Worm (Caenorhabditis elegans) whole organism, young adult: ENCODE measurements around the gene CD4.8.

Experiments
- B0261.1 ChIP-seq: sonication (generic microtip); optimal IDR thresholded peaks from 2 replicates; lab custom pipeline; 2016; ENCODE audit warnings: mild to moderate bottlenecking, missing genetic modification characterization, moderate library complexity, missing compliant biosample characterization
- C06A6.2 ChIP-seq: fragments of 200-800 bp; sonication (Bioruptor generic); conservative IDR thresholded peaks from 2 replicates; pipeline ENCODE4 v1.3.6; 2022; ENCODE audit warnings: missing genetic modification characterization, missing compliant biosample characterization
- C17E4.6 ChIP-seq: fragments of 200-800 bp; sonication (Bioruptor generic); IDR thresholded peaks from 2 replicates; pipeline ENCODE4 v1.3.6; 2022; ENCODE audit warnings: missing genetic modification reagents, missing genetic modification characterization, missing compliant biosample characterization
- D2030.7 ChIP-seq: fragments of 200-800 bp; sonication (Bioruptor generic); IDR thresholded peaks from 2 replicates; pipeline ENCODE4 v1.3.6; 2022; ENCODE audit warnings: missing genetic modification reagents, missing genetic modification characterization, missing compliant biosample characterization
- F10E7.11 ChIP-seq: sonication (generic microtip); optimal IDR thresholded peaks from 2 replicates; lab custom pipeline; 2017; ENCODE audit warnings: mild to moderate bottlenecking, missing genetic modification characterization, moderate library complexity, missing compliant biosample characterization
- F57C9.4 ChIP-seq: sonication (generic microtip); optimal IDR thresholded peaks from 2 replicates; lab custom pipeline; 2017; ENCODE audit warnings: mild to moderate bottlenecking, missing genetic modification characterization, missing compliant biosample characterization
- K11D2.4 ChIP-seq: fragments of 200-800 bp; sonication (Bioruptor generic); IDR thresholded peaks from 2 replicates; pipeline ENCODE4 v1.3.6; 2022; ENCODE audit warnings: missing genetic modification reagents, missing genetic modification characterization, missing compliant biosample characterization
- T07F8.4 ChIP-seq: sonication (generic microtip); optimal IDR thresholded peaks from 2 replicates; lab custom pipeline; 2016; ENCODE audit warnings: mild to moderate bottlenecking, missing genetic modification characterization, moderate library complexity, missing compliant biosample characterization
- Y56A3A.18 ChIP-seq: fragments of 200-800 bp; sonication (Bioruptor generic); IDR thresholded peaks from 2 replicates; pipeline ENCODE4 v1.3.6; 2022; ENCODE audit warnings: missing genetic modification reagents, missing genetic modification characterization, missing compliant biosample characterization
- Y79H2A.3 ChIP-seq: fragments of 200-800 bp; sonication (Bioruptor generic); conservative IDR thresholded peaks from 2 replicates; pipeline ENCODE4 v1.3.6; 2022; ENCODE audit warnings: missing genetic modification reagents, missing genetic modification characterization, missing compliant biosample characterization
- Y95B8A.8 ChIP-seq: fragments of 200-800 bp; sonication (Bioruptor generic); IDR thresholded peaks from 2 replicates; pipeline ENCODE4 v1.3.6; 2022; ENCODE audit warnings: missing genetic modification reagents, missing genetic modification characterization, missing compliant biosample characterization
- ZK185.1 ChIP-seq: sonication (generic microtip); optimal IDR thresholded peaks from 2 replicates; lab custom pipeline; 2016; ENCODE audit warnings: mild to moderate bottlenecking, missing genetic modification characterization, missing compliant biosample characterization; ENCODE audit not compliant: poor library complexity, severe bottlenecking
- akir-1 ChIP-seq: fragments of 200-800 bp; sonication (Bioruptor generic); optimal IDR thresholded peaks from 2 replicates; lab custom pipeline; 2018; ENCODE audit warnings: mild to moderate bottlenecking, missing genetic modification characterization, moderate library complexity, missing compliant biosample characterization
- aptf-2 ChIP-seq: fragments of 200-800 bp; sonication (Bioruptor generic); conservative IDR thresholded peaks from 2 replicates; pipeline ENCODE4 v1.3.6; 2022; ENCODE audit warnings: missing genetic modification reagents, missing genetic modification characterization, missing compliant biosample characterization
- aptf-3 ChIP-seq: fragments of 200-800 bp; sonication (Bioruptor generic); IDR thresholded peaks from 2 replicates; pipeline ENCODE4 v1.3.6; 2022; ENCODE audit warnings: missing genetic modification characterization, missing compliant biosample characterization
- atf-7 ChIP-seq: sonication (generic microtip); optimal IDR thresholded peaks from 2 replicates; lab custom pipeline; 2017; ENCODE audit warnings: mild to moderate bottlenecking, missing genetic modification characterization, missing compliant biosample characterization
- attf-5 ChIP-seq: fragments of 200-800 bp; sonication (Bioruptor generic); optimal IDR thresholded peaks from 2 replicates; lab custom pipeline; 2018; ENCODE audit warnings: mild to moderate bottlenecking, missing genetic modification characterization, missing compliant biosample characterization
- bed-2 ChIP-seq: fragments of 200-800 bp; sonication (Bioruptor generic); IDR thresholded peaks from 2 replicates; pipeline ENCODE4 v1.3.6; 2022; ENCODE audit warnings: missing genetic modification reagents, missing genetic modification characterization, missing compliant biosample characterization
- ccch-3 ChIP-seq: fragments of 200-800 bp; sonication (Bioruptor generic); optimal IDR thresholded peaks from 2 replicates; lab custom pipeline; 2018; ENCODE audit warnings: mild to moderate bottlenecking, missing genetic modification characterization, missing compliant biosample characterization
- cebp-1 ChIP-seq, 2 experiments: fragments of 200-800 bp in 1 of 2; sonication (Bioruptor generic) in 1 of 2; sonication (generic microtip) in 1 of 2; IDR thresholded peaks in 1 of 2; optimal IDR thresholded peaks in 1 of 2; 2 replicates each; pipeline versions ENCODE4 v1.3.6 to Lab custom; 2017 to 2022; ENCODE audit warnings: missing compliant biosample characterization in 2 of 2, missing genetic modification characterization in 2 of 2, mild to moderate bottlenecking in 1 of 2, missing genetic modification reagents in 1 of 2, moderate library complexity in 1 of 2
- chd-7 ChIP-seq: sonication (generic microtip); optimal IDR thresholded peaks from 2 replicates; lab custom pipeline; 2016; ENCODE audit warnings: mild to moderate bottlenecking, missing genetic modification characterization, moderate library complexity, missing compliant biosample characterization
- dox-1 ChIP-seq: fragments of 200-800 bp; sonication (Bioruptor generic); IDR thresholded peaks from 2 replicates; pipeline ENCODE4 v1.3.6; 2022; ENCODE audit warnings: missing genetic modification reagents, missing genetic modification characterization, missing compliant biosample characterization
- dpff-1 ChIP-seq: sonication (generic microtip); optimal IDR thresholded peaks from 2 replicates; lab custom pipeline; 2017; ENCODE audit warnings: mild to moderate bottlenecking, missing genetic modification characterization, missing compliant biosample characterization
- dpl-1 ChIP-seq: fragments of 150-350 bp; optimal IDR thresholded peaks from 2 replicates; lab custom pipeline; 2014; ENCODE audit warnings: missing biosample characterization, missing genetic modification reagents, missing genetic modification characterization
- efl-1 ChIP-seq: fragments of 150-350 bp; optimal IDR thresholded peaks from 2 replicates; lab custom pipeline; 2014; ENCODE audit warnings: missing biosample characterization, missing genetic modification reagents, missing genetic modification characterization
- egl-44 ChIP-seq: fragments of 200-800 bp; sonication (Bioruptor generic); IDR thresholded peaks from 2 replicates; pipeline ENCODE4 v1.3.6; 2022; ENCODE audit warnings: missing genetic modification reagents, missing genetic modification characterization, missing compliant biosample characterization
- hlh-26 ChIP-seq: fragments of 200-800 bp; sonication (Bioruptor generic); conservative IDR thresholded peaks from 2 replicates; pipeline ENCODE4 v1.3.6; 2022; ENCODE audit warnings: missing genetic modification reagents, missing genetic modification characterization, missing compliant biosample characterization
- hmg-1.2 ChIP-seq: fragments of 200-800 bp; sonication (Bioruptor generic); IDR thresholded peaks from 2 replicates; pipeline ENCODE4 v1.3.6; 2022; ENCODE audit warnings: missing genetic modification reagents, missing genetic modification characterization, missing compliant biosample characterization
- hsf-1 ChIP-seq: fragments of 200-800 bp; sonication (Bioruptor generic); IDR thresholded peaks from 2 replicates; pipeline ENCODE4 v1.3.6; 2022; ENCODE audit warnings: missing genetic modification reagents, missing genetic modification characterization, missing compliant biosample characterization
- lag-1 ChIP-seq: fragments of 200-800 bp; sonication (Bioruptor generic); IDR thresholded peaks from 2 replicates; pipeline ENCODE4 v1.3.6; 2022; ENCODE audit warnings: missing genetic modification reagents, missing genetic modification characterization, missing compliant biosample characterization
- lin-26 ChIP-seq: fragments of 200-800 bp; sonication (Bioruptor generic); IDR thresholded peaks from 2 replicates; pipeline ENCODE4 v1.3.6; 2022; ENCODE audit warnings: missing genetic modification reagents, missing genetic modification characterization, missing compliant biosample characterization
- lin-40 ChIP-seq: sonication (generic microtip); optimal IDR thresholded peaks from 2 replicates; lab custom pipeline; 2016; ENCODE audit warnings: missing genetic modification characterization, mild to moderate bottlenecking, missing compliant biosample characterization, missing genotype, missing genetic modification reagents
- lin-54 ChIP-seq: fragments of 200-800 bp; sonication (Bioruptor generic); optimal IDR thresholded peaks from 2 replicates; lab custom pipeline; 2018; ENCODE audit warnings: mild to moderate bottlenecking, missing genetic modification characterization, missing compliant biosample characterization
- madf-3 ChIP-seq: fragments of 200-800 bp; sonication (Bioruptor generic); IDR thresholded peaks from 2 replicates; pipeline ENCODE4 v1.3.6; 2022; ENCODE audit warnings: missing genetic modification reagents, missing genetic modification characterization, missing compliant biosample characterization
- madf-6 ChIP-seq: fragments of 200-800 bp; sonication (Bioruptor generic); IDR thresholded peaks from 2 replicates; pipeline ENCODE4 v1.3.6; 2022; ENCODE audit warnings: missing genetic modification reagents, missing genetic modification characterization, missing compliant biosample characterization
- mel-28 ChIP-seq: sonication (generic microtip); optimal IDR thresholded peaks from 2 replicates; lab custom pipeline; 2016; ENCODE audit warnings: borderline replicate concordance, mild to moderate bottlenecking, missing genetic modification characterization, missing compliant biosample characterization
- nhr-179 ChIP-seq: sonication (generic microtip); optimal IDR thresholded peaks from 2 replicates; lab custom pipeline; 2016; ENCODE audit warnings: mild to moderate bottlenecking, missing genetic modification characterization, missing compliant biosample characterization
- rcor-1 ChIP-seq: fragments of 200-800 bp; sonication (Bioruptor generic); IDR thresholded peaks from 2 replicates; pipeline ENCODE4 v1.3.6; 2022; ENCODE audit warnings: missing genetic modification reagents, missing genetic modification characterization, missing compliant biosample characterization
- rpc-1 ChIP-seq, 2 experiments: fragments of 150-350 bp in 1 of 2; sonication (generic microtip) in 1 of 2; optimal IDR thresholded peaks; 2 replicates each; lab custom pipeline; 2014 to 2018; ENCODE audit warnings: missing biosample characterization in 1 of 2, missing genetic modification characterization in 1 of 2, missing genetic modification reagents in 1 of 2, missing genotype in 1 of 2
- snpc-4 ChIP-seq, 5 experiments: fragments of 150-350 bp in 1 of 5; sonication (generic microtip) in 4 of 5; optimal IDR thresholded peaks; 2 replicates each; lab custom pipeline; 2014 to 2018; ENCODE audit warnings: missing genetic modification characterization in 5 of 5, missing biosample characterization in 3 of 5, antibody characterized with exemption in 2 of 5, mild to moderate bottlenecking in 2 of 5, missing compliant biosample characterization in 2 of 5, missing genotype in 2 of 5, moderate library complexity in 2 of 5, missing genetic modification reagents in 1 of 5
- tbp1 ChIP-seq: fragments of 200-800 bp; sonication (Bioruptor generic); optimal IDR thresholded peaks from 2 replicates; lab custom pipeline; 2018; ENCODE audit warnings: mild to moderate bottlenecking, missing genetic modification characterization, missing compliant biosample characterization
- zfh-2 ChIP-seq: fragments of 200-800 bp; sonication (Bioruptor generic); conservative IDR thresholded peaks from 2 replicates; pipeline ENCODE4 v1.3.6; 2022; ENCODE audit warnings: missing genetic modification reagents, missing genetic modification characterization, missing compliant biosample characterization
- ztf-18 ChIP-seq: sonication (generic microtip); optimal IDR thresholded peaks from 2 replicates; lab custom pipeline; 2016; ENCODE audit warnings: missing genotype, mild to moderate bottlenecking, missing genetic modification characterization, missing compliant biosample characterization
- ztf-22 ChIP-seq: fragments of 200-800 bp; sonication (Bioruptor generic); optimal IDR thresholded peaks from 2 replicates; lab custom pipeline; 2018; ENCODE audit warnings: mild to moderate bottlenecking, missing genetic modification characterization, moderate library complexity, missing compliant biosample characterization
- ztf-25 ChIP-seq: fragments of 200-800 bp; sonication (Bioruptor generic); IDR thresholded peaks from 2 replicates; pipeline ENCODE4 v1.3.6; 2022; ENCODE audit warnings: missing genetic modification reagents, missing genetic modification characterization, missing compliant biosample characterization
- ztf-26 ChIP-seq: sonication (generic microtip); optimal IDR thresholded peaks from 2 replicates; lab custom pipeline; 2017; ENCODE audit warnings: missing genetic modification characterization, missing compliant biosample characterization

CD4.8 gene

ce11 chrV:5587955-5588354 is 13.2 kb downstream of the CD4.8 start (continued):
- TF ChIP-seq ZK185.1 = peak; percentile 13
- TF ChIP-seq tbp1 (GFP tag; lab: Kevin White, UChicago) = peak; percentile 81
- TF ChIP-seq dpl-1 (GFP tag; lab: Kevin White, UChicago) = no peak
- TF ChIP-seq bed-2 (GFP tag; lab: Robert Waterston, UW) = 0 out of 2 replicates have a peak, but pooled peaks have one; percentile 25
- TF ChIP-seq egl-44 (GFP tag; lab: Robert Waterston, UW) = peak; percentile 72; the same call in 1 of the 2 replicates
- no peak for TF ChIP-seq F10E7.11 (tag; lab: Kevin White, UChicago)
- TF ChIP-seq T07F8.4 = no peak
- TF ChIP-seq dpff-1 (tag; lab: Kevin White, UChicago) = no peak
- peak; percentile 12 for TF ChIP-seq lin-54 (GFP tag; lab: Kevin White, UChicago)
- TF ChIP-seq ccch-3 (GFP tag; lab: Kevin White, UChicago) = no peak
- no peak for TF ChIP-seq lag-1 (GFP tag; lab: Robert Waterston, UW)
- TF ChIP-seq atf-7 = no peak
- TF ChIP-seq zfh-2 (GFP tag; lab: Robert Waterston, UW) = no peak
- no peak for TF ChIP-seq C17E4.6 (GFP tag; lab: Robert Waterston, UW)
- TF ChIP-seq hlh-26 (GFP tag; lab: Robert Waterston, UW) = no peak
- TF ChIP-seq hsf-1 (GFP tag; lab: Robert Waterston, UW) = 0 out of 2 replicates have a peak, but pooled peaks have one; percentile 11
- TF ChIP-seq Y79H2A.3 = no peak
- TF ChIP-seq madf-3 (GFP tag; lab: Robert Waterston, UW) = 0 out of 2 replicates have a peak, but pooled peaks have one; percentile 43
- peak; percentile 54 for TF ChIP-seq rpc-1 (optimal IDR thresholded peaks at IDR 0.05; lab: Kevin White, UChicago)
- TF ChIP-seq rpc-1 (tag; optimal IDR thresholded peaks at IDR 0.05; lab: Kevin White, UChicago) = peak; percentile 75
- peak; percentile 63 for TF ChIP-seq rcor-1 (GFP tag; lab: Robert Waterston, UW)
- no peak for TF ChIP-seq efl-1 (GFP tag; lab: Kevin White, UChicago)
- 0 out of 2 replicates have a peak, but pooled peaks have one; percentile 50 for TF ChIP-seq aptf-3
- 0 out of 2 replicates have a peak, but pooled peaks have one; percentile 38 for TF ChIP-seq Y95B8A.8 (GFP tag; lab: Robert Waterston, UW)
- peak; percentile 76; the same call in 1 of the 2 replicates for TF ChIP-seq lin-26 (GFP tag; lab: Robert Waterston, UW)
- 0 out of 2 replicates have a peak, but pooled peaks have one; percentile 62 for TF ChIP-seq ztf-25 (GFP tag; lab: Robert Waterston, UW)
- peak; percentile 38 for TF ChIP-seq ztf-18 (tag; lab: Kevin White, UChicago)
- no peak for TF ChIP-seq ztf-22 (GFP tag; lab: Kevin White, UChicago)
- TF ChIP-seq aptf-2 = no peak
- TF ChIP-seq madf-6 (GFP tag; lab: Robert Waterston, UW) = peak; percentile 79
- TF ChIP-seq akir-1 (GFP tag; lab: Kevin White, UChicago) = no peak
- peak; percentile 58 for TF ChIP-seq D2030.7 (GFP tag; lab: Robert Waterston, UW)

- TF ChIP-seq Y56A3A.18 = no peak
- TF ChIP-seq F57C9.4 (tag; lab: Kevin White, UChicago) = no peak
- peak; percentile 14 for TF ChIP-seq ZK185.1
- no peak for TF ChIP-seq chd-7 (tag; lab: Kevin White, UChicago)
- TF ChIP-seq attf-5 (GFP tag; lab: Kevin White, UChicago) = no peak
- TF ChIP-seq C06A6.2 = peak; percentile 67
- peak; percentile 71; the same call in 1 of the 2 replicates for TF ChIP-seq cebp-1 (GFP tag; IDR thresholded peaks at IDR 0.05; lab: Robert Waterston, UW)
- TF ChIP-seq cebp-1 (tag; optimal IDR thresholded peaks at IDR 0.05; lab: Kevin White, UChicago) = peak; percentile 95
- no peak; the same call in 1 of the 2 replicates for TF ChIP-seq hmg-1.2 (GFP tag; lab: Robert Waterston, UW)
- peak; percentile 75 for TF ChIP-seq ztf-26 (tag; lab: Kevin White, UChicago)
- 0 out of 2 replicates have a peak, but pooled peaks have one; percentile 9 for TF ChIP-seq zfh-2 (GFP tag; lab: Robert Waterston, UW)
- no peak for TF ChIP-seq bed-2 (GFP tag; lab: Robert Waterston, UW)
- 0 out of 2 replicates have a peak, but pooled peaks have one; percentile 24 for TF ChIP-seq dox-1 (GFP tag; lab: Robert Waterston, UW)
- no peak for TF ChIP-seq K11D2.4 (GFP tag; lab: Robert Waterston, UW)
- TF ChIP-seq T07F8.4 = no peak
- no peak for TF ChIP-seq nhr-179 (tag; lab: Kevin White, UChicago)
- TF ChIP-seq snpc-4 (GFP tag; optimal IDR thresholded peaks at IDR 0.05; lab: Kevin White, UChicago) = peak; percentile 81
- peak; percentile 86 to 98 (median 96) for TF ChIP-seq snpc-4 (tag; optimal IDR thresholded peaks at IDR 0.05; lab: Kevin White, UChicago)
- TF ChIP-seq lin-40 (tag; lab: Kevin White, UChicago) = peak; percentile 62
- TF ChIP-seq mel-28 (tag; lab: Kevin White, UChicago) = no peak
- TF ChIP-seq B0261.1 (tag; lab: Kevin White, UChicago) = peak; percentile 46
These were observed 14.1 kb downstream of the CD4.8 start for ce11 chrV:5587042-5587441.
